Worm (Caenorhabditis elegans) whole organism, L1 larva: ENCODE results near the gene mdt-21.

Experiments
- C34B4.2 ChIP-seq: sonication (generic microtip); optimal IDR thresholded peaks from 2 replicates; lab custom pipeline; 2017; ENCODE audit warnings: mild to moderate bottlenecking, missing genetic modification characterization, missing compliant biosample characterization
- Y116A8C.19 ChIP-seq: sonication (generic microtip); optimal IDR thresholded peaks from 2 replicates; lab custom pipeline; 2016; ENCODE audit warnings: missing compliant biosample characterization, missing genetic modification characterization, borderline replicate concordance
- aha-1 ChIP-seq: fragments of 150-350 bp; optimal IDR thresholded peaks from 2 replicates; lab custom pipeline; 2014; ENCODE audit warnings: missing biosample characterization, missing genetic modification characterization
- alr-1 ChIP-seq: fragments of 200-800 bp; sonication (Bioruptor generic); optimal IDR thresholded peaks from 2 replicates; lab custom pipeline; 2018; ENCODE audit warnings: borderline replicate concordance, mild to moderate bottlenecking, missing genetic modification characterization, missing compliant biosample characterization
- ama-1 ChIP-seq: fragments of 150-350 bp; optimal IDR thresholded peaks from 2 replicates; lab custom pipeline; 2014
- blmp-1 ChIP-seq: fragments of 150-350 bp; optimal IDR thresholded peaks from 2 replicates; lab custom pipeline; 2014; ENCODE audit warnings: missing biosample characterization, missing genetic modification characterization
- ceh-82 ChIP-seq, 3 experiments: fragments of 150-350 bp in 1 of 3; sonication (generic microtip) in 2 of 3; optimal IDR thresholded peaks; 2 replicates each; lab custom pipeline; 2014 to 2017; ENCODE audit warnings: missing biosample characterization in 3 of 3, missing genetic modification characterization in 3 of 3
- dpl-1 ChIP-seq, 3 experiments: fragments of 150-350 bp in 2 of 3; sonication (generic microtip) in 1 of 3; optimal IDR thresholded peaks; 2 replicates each; lab custom pipeline; 2014 to 2017; ENCODE audit warnings: missing biosample characterization in 3 of 3, missing genetic modification characterization in 3 of 3, missing genetic modification reagents in 3 of 3
- dsc-1 ChIP-seq: sonication (generic microtip); optimal IDR thresholded peaks from 2 replicates; lab custom pipeline; 2016; ENCODE audit warnings: mild to moderate bottlenecking, missing genetic modification characterization, missing compliant biosample characterization
- efl-1 ChIP-seq, 4 experiments: fragments of 150-350 bp; optimal IDR thresholded peaks in 3 of 4; peaks in 1 of 4; 1 replicate in 1 of 4; 2 replicates in 3 of 4; lab custom pipeline; 2014; ENCODE audit warnings: missing biosample characterization in 2 of 4, missing genetic modification characterization in 2 of 4, missing genetic modification reagents in 2 of 4
- efl-3 ChIP-seq: fragments of 200-800 bp; sonication (Bioruptor generic); optimal IDR thresholded peaks from 2 replicates; lab custom pipeline; 2018; ENCODE audit warnings: mild to moderate bottlenecking, missing genetic modification characterization, missing compliant biosample characterization
- egl-27 ChIP-seq, 2 experiments: fragments of 150-350 bp in 1 of 2; sonication (generic microtip); optimal IDR thresholded peaks; 3 replicates each; lab custom pipeline; 2017 to 2018; ENCODE audit warnings: missing biosample characterization in 2 of 2, missing genetic modification characterization in 2 of 2, missing genetic modification reagents in 2 of 2
- elt-3 ChIP-seq, 6 experiments: fragments of 150-350 bp in 1 of 6; sonication (generic microtip); optimal IDR thresholded peaks; 2 replicates each; lab custom pipeline; 2017 to 2018; ENCODE audit warnings: missing biosample characterization in 6 of 6, missing genetic modification characterization in 6 of 6, inconsistent platforms in 1 of 6
- fkh-8 ChIP-seq: sonication (generic microtip); optimal IDR thresholded peaks from 2 replicates; lab custom pipeline; 2016; ENCODE audit warnings: mild to moderate bottlenecking, missing genetic modification characterization, missing compliant biosample characterization
- fos-1 ChIP-seq: fragments of 150-350 bp; optimal IDR thresholded peaks from 2 replicates; lab custom pipeline; 2014; ENCODE audit warnings: missing biosample characterization, missing genetic modification characterization
- lin-13 ChIP-seq: fragments of 150-350 bp; optimal IDR thresholded peaks from 2 replicates; lab custom pipeline; 2014; ENCODE audit warnings: missing biosample characterization, missing genetic modification reagents, missing genetic modification characterization
- lin-14 ChIP-seq: fragments of 200-800 bp; sonication (Bioruptor generic); optimal IDR thresholded peaks from 2 replicates; lab custom pipeline; 2018; ENCODE audit warnings: mild to moderate bottlenecking, missing genetic modification characterization, moderate library complexity, missing compliant biosample characterization
- lin-15B ChIP-seq: fragments of 150-350 bp; sonication (generic microtip); optimal IDR thresholded peaks from 3 replicates; lab custom pipeline; 2014; ENCODE audit warnings: missing biosample characterization, missing genetic modification characterization
- lin-39 ChIP-seq: fragments of 150-350 bp; optimal IDR thresholded peaks from 2 replicates; lab custom pipeline; 2014; ENCODE audit warnings: missing biosample characterization, missing genetic modification reagents, missing genetic modification characterization
- mab-9 ChIP-seq: fragments of 200-800 bp; sonication (Bioruptor generic); IDR thresholded peaks from 2 replicates; pipeline ENCODE4 v1.3.6; 2022; ENCODE audit warnings: missing genetic modification reagents, missing genetic modification characterization, missing compliant biosample characterization
- nhr-19 ChIP-seq: fragments of 200-800 bp; sonication (Bioruptor generic); conservative IDR thresholded peaks from 2 replicates; pipeline ENCODE4 v1.3.6; 2022; ENCODE audit warnings: missing genetic modification characterization, missing compliant biosample characterization
- nhr-237 ChIP-seq: fragments of 150-350 bp; optimal IDR thresholded peaks from 2 replicates; lab custom pipeline; 2014; ENCODE audit warnings: missing biosample characterization, missing genetic modification characterization
- nhr-47 ChIP-seq: sonication (generic microtip); optimal IDR thresholded peaks from 2 replicates; lab custom pipeline; 2016; ENCODE audit warnings: mild to moderate bottlenecking, missing genetic modification characterization, moderate library complexity, missing compliant biosample characterization
- nhr-76 ChIP-seq: sonication (generic microtip); optimal IDR thresholded peaks from 2 replicates; lab custom pipeline; 2017; ENCODE audit warnings: missing biosample characterization, missing genetic modification characterization
- nhr-85 ChIP-seq: sonication (generic microtip); peaks from one replicate; lab custom pipeline; 2016; ENCODE audit warnings: missing genetic modification characterization, inconsistent platforms, missing compliant biosample characterization
- pag-3 ChIP-seq: sonication (generic microtip); optimal IDR thresholded peaks from 2 replicates; lab custom pipeline; 2017; ENCODE audit warnings: missing genetic modification characterization, mild to moderate bottlenecking, missing compliant biosample characterization, antibody characterized with exemption, borderline replicate concordance; ENCODE audit not compliant: insufficient read depth
- pax-3 ChIP-seq: fragments of 200-800 bp; sonication (Bioruptor generic); optimal IDR thresholded peaks from 2 replicates; lab custom pipeline; 2018; ENCODE audit warnings: mild to moderate bottlenecking, missing genetic modification characterization, moderate library complexity, missing compliant biosample characterization
- pqm-1 ChIP-seq: sonication (generic microtip); optimal IDR thresholded peaks from 3 replicates; lab custom pipeline; 2017; ENCODE audit warnings: missing biosample characterization, missing genetic modification characterization
- rnt-1 ChIP-seq: sonication (generic microtip); optimal IDR thresholded peaks from 2 replicates; lab custom pipeline; 2016; ENCODE audit warnings: mild to moderate bottlenecking, missing genetic modification characterization, moderate library complexity, missing compliant biosample characterization
- skn-1 ChIP-seq: fragments of 150-350 bp; optimal IDR thresholded peaks from 2 replicates; lab custom pipeline; 2014; ENCODE audit warnings: missing biosample characterization, missing genetic modification characterization
- snpc-4 ChIP-seq: fragments of 150-350 bp; optimal IDR thresholded peaks from 2 replicates; lab custom pipeline; 2014; ENCODE audit warnings: missing biosample characterization, missing genetic modification characterization
- swsn-7 ChIP-seq: sonication (generic microtip); optimal IDR thresholded peaks from 2 replicates; lab custom pipeline; 2016; ENCODE audit warnings: missing genetic modification characterization, missing compliant biosample characterization
- tbx-2 ChIP-seq: sonication (generic microtip); optimal IDR thresholded peaks from 2 replicates; lab custom pipeline; 2016; ENCODE audit warnings: missing genetic modification characterization, missing compliant biosample characterization
- tlp-1 ChIP-seq: fragments of 150-350 bp; optimal IDR thresholded peaks from 2 replicates; lab custom pipeline; 2014; ENCODE audit warnings: missing biosample characterization, missing genetic modification characterization
- unc-130 ChIP-seq: fragments of 150-350 bp; optimal IDR thresholded peaks from 2 replicates; lab custom pipeline; 2017; ENCODE audit warnings: missing biosample characterization, missing genetic modification characterization, inconsistent platforms
- unc-86 ChIP-seq: sonication (generic microtip); optimal IDR thresholded peaks from 2 replicates; lab custom pipeline; 2016; ENCODE audit warnings: missing genetic modification characterization, missing compliant biosample characterization
- unc-98 ChIP-seq: fragments of 200-800 bp; sonication (Bioruptor generic); IDR thresholded peaks from 2 replicates; pipeline ENCODE4 v1.3.6; 2022; ENCODE audit warnings: missing genetic modification characterization, missing compliant biosample characterization
- xbp-1 ChIP-seq: sonication (generic microtip); optimal IDR thresholded peaks from 2 replicates; lab custom pipeline; 2016; ENCODE audit warnings: missing genetic modification characterization, missing compliant biosample characterization
- zag-1 ChIP-seq: fragments of 150-350 bp; optimal IDR thresholded peaks from 2 replicates; lab custom pipeline; 2014; ENCODE audit warnings: missing biosample characterization, missing genetic modification characterization
- zip-4 ChIP-seq: fragments of 200-800 bp; sonication (Bioruptor generic); optimal IDR thresholded peaks from 2 replicates; lab custom pipeline; 2018; ENCODE audit warnings: mild to moderate bottlenecking, missing genetic modification characterization, moderate library complexity, missing compliant biosample characterization
- ztf-11 ChIP-seq, 2 experiments: sonication (generic microtip); optimal IDR thresholded peaks; 2 replicates each; lab custom pipeline; 2016 to 2017; ENCODE audit warnings: missing genetic modification characterization in 2 of 2, missing biosample characterization in 1 of 2, missing compliant biosample characterization in 1 of 2

mdt-21 gene

ce11 chrIII:11823260-11823659 is 45.8 kb downstream of the mdt-21 start, which contains the start of gene C18D11.3 (continued):
- peak; percentile 67 for TF ChIP-seq dsc-1 (tag; lab: Kevin White, UChicago)
- peak; percentile 16 for TF ChIP-seq nhr-237 (tag; lab: Kevin White, UChicago)
- TF ChIP-seq nhr-76, result no peak
- TF ChIP-seq lin-39 (tag; lab: Kevin White, UChicago), result peak; percentile 44
- TF ChIP-seq tlp-1 (tag; lab: Kevin White, UChicago), result no peak
- TF ChIP-seq ceh-82 (tag; optimal IDR thresholded peaks at IDR 0.05; lab: Kevin White, UChicago), result peak; percentile 48 to 93 (median 52)
- TF ChIP-seq blmp-1 (tag; lab: Kevin White, UChicago), result peak; percentile 74
- 0 out of 2 replicates have a peak, but pooled peaks have one; percentile 9 for TF ChIP-seq mab-9 (GFP tag; lab: Robert Waterston, UW)
- TF ChIP-seq lin-15B, result peak; percentile 83
- TF ChIP-seq dpl-1 (GFP tag; optimal IDR thresholded peaks at IDR 0.05; lab: Kevin White, UChicago), result peak; percentile 74 to 85 (median 84)
- TF ChIP-seq nhr-47 (tag; lab: Kevin White, UChicago), result peak; percentile 82
- TF ChIP-seq fos-1 (tag; lab: Kevin White, UChicago), result peak; percentile 77
- TF ChIP-seq pag-3 (tag; lab: Kevin White, UChicago), result no peak
- TF ChIP-seq rnt-1, result peak; percentile 92
- TF ChIP-seq ztf-11 (tag; optimal IDR thresholded peaks at IDR 0.05; lab: Kevin White, UChicago), result peak in 1 of 2 experiments; percentile 22
- peak; percentile 94 for TF ChIP-seq lin-14 (GFP tag; lab: Kevin White, UChicago)
- no peak for TF ChIP-seq zip-4
- TF ChIP-seq alr-1, result no peak
- TF ChIP-seq egl-27 (tag; optimal IDR thresholded peaks at IDR 0.05; lab: Kevin White, UChicago), result peak; percentile 1 to 44
- TF ChIP-seq nhr-19 (GFP tag; lab: Robert Waterston, UW), result peak; percentile 79
- peak; percentile 75 for TF ChIP-seq swsn-7 (tag; lab: Kevin White, UChicago)
- peak; percentile 73 for TF ChIP-seq xbp-1 (tag; lab: Kevin White, UChicago)
- peak; percentile 89 for TF ChIP-seq nhr-85 (tag; lab: Kevin White, UChicago)
- TF ChIP-seq efl-1 (optimal IDR thresholded peaks at IDR 0.05; lab: Kevin White, UChicago), result peak; percentile 84 to 86
- peak; percentile 81 to 97 for TF ChIP-seq efl-1 (GFP tag; optimal IDR thresholded peaks at IDR 0.05 in 1 of 2; lab: Kevin White, UChicago)
- peak; percentile 88 for TF ChIP-seq tbx-2
- no peak for TF ChIP-seq zag-1 (tag; lab: Kevin White, UChicago)
- TF ChIP-seq lin-13 (GFP tag; lab: Kevin White, UChicago), result peak; percentile 91
- TF ChIP-seq unc-86 (tag; lab: Kevin White, UChicago), result peak; percentile 60

ce11 chrIII:11824088-11824487 is 46.7 kb downstream of the mdt-21 start:
- TF ChIP-seq pax-3 (tag; lab: Kevin White, UChicago) (no peak), unc-98 (GFP tag; lab: Robert Waterston, UW) (no peak), snpc-4 (no peak), elt-3 (tag; optimal IDR thresholded peaks at IDR 0.05; lab: Kevin White, UChicago) (no peak), unc-130 (tag; lab: Kevin White, UChicago) (no peak), pqm-1 (tag; lab: Kevin White, UChicago) (no peak), Y116A8C.19 (tag; lab: Kevin White, UChicago) (no peak), C34B4.2 (tag; lab: Kevin White, UChicago) (no peak), efl-3 (GFP tag; lab: Kevin White, UChicago) (no peak), lin-14 (GFP tag; lab: Kevin White, UChicago) (no peak)

ce11 chrIII:11824580-11824979 is 47.2 kb downstream of the mdt-21 start:
- TF ChIP-seq C34B4.2 (tag; lab: Kevin White, UChicago) (no peak), lin-13 (GFP tag; lab: Kevin White, UChicago) (no peak), aha-1 (tag; lab: Kevin White, UChicago) (no peak), skn-1 (tag; lab: Kevin White, UChicago) (no peak), fkh-8 (tag; lab: Kevin White, UChicago) (no peak), zip-4 (no peak), pag-3 (tag; lab: Kevin White, UChicago) (no peak), ama-1 (lab: Kevin White, UChicago) (no peak)
